Fruit fly (Drosophila melanogaster): ENCODE results near the gene CG31624.

The CG31624 gene

dm6 chr2L:21243964-21244466 is 43.8 kb upstream of the CG31624 start (continued):
- TF ChIP-seq Med (GFP tag), result peak; percentile 64
- TF ChIP-seq fu2 (GFP tag; optimal IDR thresholded peaks at IDR 0.05), result no peak
- TF ChIP-seq rib (GFP tag; IDR thresholded peaks at IDR 0.05), result peak; percentile 26; the same call in 1 of the 2 replicates
- TF ChIP-seq cg (GFP tag; optimal IDR thresholded peaks at IDR 0.05), result peak; percentile 54
- no peak for TF ChIP-seq Sry-β (GFP tag; optimal IDR thresholded peaks at IDR 0.05)
- TF ChIP-seq HmgZ (tag; optimal IDR thresholded peaks at IDR 0.05), result no peak
- peak; percentile 97 for TF ChIP-seq pros (GFP tag; optimal IDR thresholded peaks at IDR 0.05)
- peak; percentile 11 for TF ChIP-seq sd (tag; optimal IDR thresholded peaks at IDR 0.05)
- peak; percentile 78 for TF ChIP-seq z (GFP tag; IDR thresholded peaks at IDR 0.05)
- peak in 1 of 2 experiments; percentile 36 for TF ChIP-seq tll (GFP tag; optimal IDR thresholded peaks at IDR 0.05)
- peak; percentile 61 for TF ChIP-seq sens (GFP tag)
- TF ChIP-seq sna (GFP tag; IDR thresholded peaks at IDR 0.05; ENCODE audit: partially characterized antibody), result no peak
- TF ChIP-seq CG15696 (tag; optimal IDR thresholded peaks at IDR 0.05), result no peak
- TF ChIP-seq NC2α (GFP tag; optimal IDR thresholded peaks at IDR 0.05), result no peak
- peak; percentile 80; the same call in 2 of the 4 replicates for TF ChIP-seq chinmo (GFP tag; IDR thresholded peaks at IDR 0.05; ENCODE audit: partially characterized antibody)
- 0 out of 2 replicates have a peak, but pooled peaks have one; percentile 12 for TF ChIP-seq Atf6 (GFP tag; IDR thresholded peaks at IDR 0.05)
- no peak for TF ChIP-seq hth (optimal IDR thresholded peaks at IDR 0.05)

DNA sequence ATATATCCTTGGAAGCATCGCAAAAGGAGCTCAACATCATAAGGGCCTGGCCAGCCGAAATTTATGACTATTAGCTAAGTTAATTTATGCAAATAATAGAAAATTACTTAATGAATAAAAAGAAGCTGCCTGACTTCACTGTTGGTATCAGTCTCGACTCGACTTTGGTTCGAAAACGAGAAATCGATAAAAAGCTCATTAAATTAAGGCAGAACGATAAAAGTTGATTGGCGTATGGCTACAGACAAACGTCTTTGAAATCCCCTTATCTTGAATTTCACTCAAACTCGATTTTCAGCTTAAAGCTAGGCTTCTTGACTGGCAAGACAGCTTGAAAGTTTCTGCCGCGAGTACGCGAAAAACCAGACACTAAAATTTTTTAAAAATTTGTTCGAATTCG is 42.2 kb upstream of the CG31624 start:
- TF ChIP-seq onecut (GFP tag; IDR thresholded peaks at IDR 0.05) (peak; percentile 59), abd-A (tag; optimal IDR thresholded peaks at IDR 0.05) (peak; percentile 58), CG18764 (GFP tag; optimal IDR thresholded peaks at IDR 0.05) (no peak)

dm6 chr2L:21237748-21238459 is 37.7 kb upstream of the CG31624 start:
- TF ChIP-seq trem (tag; optimal IDR thresholded peaks at IDR 0.05) (peak; percentile 13), ewg (GFP tag; optimal IDR thresholded peaks at IDR 0.05) (peak; percentile 95), Bdp1 (GFP tag; optimal IDR thresholded peaks at IDR 0.05) (no peak), yki (optimal IDR thresholded peaks at IDR 0.05) (peak; percentile 90), psq (GFP tag; optimal IDR thresholded peaks at IDR 0.05) (peak; percentile 94), bcd (GFP tag; optimal IDR thresholded peaks at IDR 0.05) (no peak), CG3163 (GFP tag; optimal IDR thresholded peaks at IDR 0.05) (peak; percentile 91), zf30C (GFP tag; optimal IDR thresholded peaks at IDR 0.05) (peak; percentile 18), CG4707 (GFP tag; optimal IDR thresholded peaks at IDR 0.05) (peak; percentile 8), CTCF (GFP tag; optimal IDR thresholded peaks at IDR 0.05) (peak; percentile 88), unc-4 (GFP tag; IDR thresholded peaks at IDR 0.05; ENCODE audit: partially characterized antibody) (no peak), CG8478 (optimal IDR thresholded peaks at IDR 0.05) (peak; percentile 13), CG17829 (tag; optimal IDR thresholded peaks at IDR 0.05) (peak; percentile 15), CG32772 (GFP tag; IDR thresholded peaks at IDR 0.05) (no peak), Side (GFP tag; optimal IDR thresholded peaks at IDR 0.05) (no peak), corto (GFP tag; optimal IDR thresholded peaks at IDR 0.05) (peak; percentile 76), stwl (tag; optimal IDR thresholded peaks at IDR 0.05) (peak; percentile 22), CG15479 (GFP tag; optimal IDR thresholded peaks at IDR 0.05) (peak; percentile 91), Fer1 (GFP tag; optimal IDR thresholded peaks at IDR 0.05) (no peak), CG7745 (tag; optimal IDR thresholded peaks at IDR 0.05) (peak; percentile 3), mirr (GFP tag; optimal IDR thresholded peaks at IDR 0.05) (no peak), CG11085 (GFP tag; IDR thresholded peaks at IDR 0.05) (no peak), CG5180 (GFP tag; optimal IDR thresholded peaks at IDR 0.05) (peak; percentile 68), Asciz (GFP tag; optimal IDR thresholded peaks at IDR 0.05) (peak; percentile 6), CG30403 (GFP tag; optimal IDR thresholded peaks at IDR 0.05) (no peak), lbe (GFP tag; optimal IDR thresholded peaks at IDR 0.05) (peak; percentile 52), CHES-1-like (GFP tag; optimal IDR thresholded peaks at IDR 0.05) (peak; percentile 10), Neu2 (GFP tag; optimal IDR thresholded peaks at IDR 0.05; ENCODE audit: borderline replicate concordance) (no peak)
